Fruit fly (Drosophila melanogaster) whole organism, embryonic: ENCODE results near the gene gcm.

Source experiments
- Asciz ChIP-seq: fragments of 200-800 bp; sonication (Bioruptor generic); optimal IDR thresholded peaks from 2 replicates; lab custom pipeline; 2017; ENCODE audit warnings: missing biosample characterization, mild to moderate bottlenecking, missing genetic modification characterization, missing genetic modification reagents
- BEAF-32 ChIP-seq: fragments of 200-800 bp; sonication (Bioruptor generic); optimal IDR thresholded peaks from 3 replicates; lab custom pipeline; 2017; ENCODE audit warnings: missing biosample characterization, missing genetic modification characterization, mild to moderate bottlenecking, moderate library complexity, missing genetic modification reagents
- CG10147 ChIP-seq: fragments of 200-800 bp; sonication (Bioruptor generic); optimal IDR thresholded peaks from 2 replicates; lab custom pipeline; 2019; ENCODE audit warnings: missing biosample characterization, mild to moderate bottlenecking, missing genetic modification characterization, moderate library complexity
- CG10267 ChIP-seq: fragments of 200-800 bp; sonication (Bioruptor generic); optimal IDR thresholded peaks from 2 replicates; lab custom pipeline; 2018; ENCODE audit warnings: missing biosample characterization, mild to moderate bottlenecking, missing genetic modification characterization, moderate library complexity
- CG10366 ChIP-seq: fragments of 200-800 bp; sonication (Bioruptor generic); IDR thresholded peaks from 2 replicates; pipeline ENCODE4 v1.3.6; 2022; ENCODE audit warnings: missing biosample characterization, missing genetic modification characterization
- CG11560 ChIP-seq: fragments of 200-800 bp; sonication (Bioruptor generic); IDR thresholded peaks from 3 replicates; pipeline ENCODE4 v1.3.6; 2022; ENCODE audit warnings: missing biosample characterization, missing genetic modification characterization
- CG11723 ChIP-seq: fragments of 200-800 bp; sonication (Bioruptor generic); optimal IDR thresholded peaks from 2 replicates; lab custom pipeline; 2017; ENCODE audit warnings: missing biosample characterization, mild to moderate bottlenecking, missing genetic modification characterization
- CG12071 ChIP-seq: fragments of 200-800 bp; sonication (Bioruptor generic); optimal IDR thresholded peaks from 3 replicates; lab custom pipeline; 2018; ENCODE audit warnings: missing biosample characterization, mild to moderate bottlenecking, missing genetic modification characterization
- CG13287 ChIP-seq: fragments of 200-800 bp; sonication (Bioruptor generic); IDR thresholded peaks from 2 replicates; pipeline ENCODE4 v1.3.6; 2022; ENCODE audit warnings: missing biosample characterization, missing genetic modification characterization; ENCODE audit not compliant: partially characterized antibody
- CG14014 ChIP-seq: fragments of 200-800 bp; sonication (Bioruptor generic); IDR thresholded peaks from 2 replicates; pipeline ENCODE4 v1.3.6; 2022; ENCODE audit warnings: missing biosample characterization, missing genetic modification characterization
- CG14441 ChIP-seq: fragments of 200-800 bp; sonication (Bioruptor generic); IDR thresholded peaks from 2 replicates; pipeline ENCODE4 v1.3.6; 2022; ENCODE audit warnings: missing biosample characterization, missing genetic modification characterization
- CG14860 ChIP-seq: fragments of 200-800 bp; sonication (Bioruptor generic); IDR thresholded peaks from 3 replicates; pipeline ENCODE4 v1.3.6; 2022; ENCODE audit warnings: missing biosample characterization, missing genetic modification characterization; ENCODE audit not compliant: partially characterized antibody
- CG18476 ChIP-seq: fragments of 200-800 bp; sonication (Bioruptor generic); optimal IDR thresholded peaks from 2 replicates; lab custom pipeline; 2016; ENCODE audit warnings: missing biosample characterization, mild to moderate bottlenecking, missing genetic modification characterization
- CG31441 ChIP-seq: fragments of 200-800 bp; sonication (Bioruptor generic); IDR thresholded peaks from 2 replicates; pipeline ENCODE4 v1.3.6; 2022; ENCODE audit warnings: missing biosample characterization, missing genetic modification characterization
- CG32767 ChIP-seq: fragments of 200-800 bp; sonication (Bioruptor generic); IDR thresholded peaks from 2 replicates; pipeline ENCODE4 v1.3.6; 2022; ENCODE audit warnings: missing biosample characterization, missing genetic modification characterization
- CG43689 ChIP-seq: fragments of 200-800 bp; sonication (Bioruptor generic); IDR thresholded peaks from 2 replicates; pipeline ENCODE4 v1.3.6; 2022; ENCODE audit warnings: missing biosample characterization, missing genetic modification characterization
- CG6813 ChIP-seq: fragments of 200-800 bp; sonication (Bioruptor generic); optimal IDR thresholded peaks from 2 replicates; lab custom pipeline; 2017; ENCODE audit warnings: missing biosample characterization, missing genetic modification characterization, mild to moderate bottlenecking, moderate library complexity, missing genetic modification reagents
- CG8765 ChIP-seq: fragments of 200-800 bp; sonication (Bioruptor generic); IDR thresholded peaks from 2 replicates; pipeline ENCODE4 v1.3.6; 2022; ENCODE audit warnings: missing biosample characterization, missing genetic modification characterization
- CG9437 ChIP-seq: fragments of 200-800 bp; sonication (Bioruptor generic); optimal IDR thresholded peaks from 2 replicates; lab custom pipeline; 2018; ENCODE audit warnings: missing biosample characterization, mild to moderate bottlenecking, missing genetic modification characterization
- CG9932 ChIP-seq: fragments of 200-800 bp; sonication (Bioruptor generic); IDR thresholded peaks from 2 replicates; pipeline ENCODE4 v1.3.6; 2022; ENCODE audit warnings: missing biosample characterization, missing genetic modification characterization
- CTCF ChIP-seq: fragments of 200-800 bp; sonication (Bioruptor generic); optimal IDR thresholded peaks from 2 replicates; lab custom pipeline; 2017; ENCODE audit warnings: missing biosample characterization, mild to moderate bottlenecking, missing genetic modification characterization, moderate library complexity
- D ChIP-seq, 2 experiments: fragments of 200-800 bp in 1 of 2; fragments of >200 bp in 1 of 2; sonication (Bioruptor generic) in 1 of 2; optimal IDR thresholded peaks; 2 replicates in 1 of 2; 3 replicates in 1 of 2; lab custom pipeline; 2017; ENCODE audit warnings: mild to moderate bottlenecking in 1 of 2, missing biosample characterization in 1 of 2, missing genetic modification characterization in 1 of 2, missing genetic modification reagents in 1 of 2
- E2f1 ChIP-seq: fragments of 200-800 bp; sonication (Bioruptor generic); IDR thresholded peaks from 2 replicates; pipeline ENCODE4 v1.3.6; 2022; ENCODE audit warnings: missing biosample characterization, missing genetic modification characterization
- Fer3 ChIP-seq: fragments of 200-800 bp; sonication (Bioruptor generic); optimal IDR thresholded peaks from 2 replicates; lab custom pipeline; 2018; ENCODE audit warnings: missing biosample characterization, mild to moderate bottlenecking, missing genetic modification characterization, moderate library complexity
- Hey ChIP-seq: fragments of 200-800 bp; sonication (Bioruptor generic); optimal IDR thresholded peaks from 3 replicates; lab custom pipeline; 2018; ENCODE audit warnings: missing biosample characterization, mild to moderate bottlenecking, missing genetic modification characterization
- MTF-1 ChIP-seq: fragments of 200-800 bp; sonication (Bioruptor generic); optimal IDR thresholded peaks from 2 replicates; lab custom pipeline; 2018; ENCODE audit warnings: missing biosample characterization, mild to moderate bottlenecking, missing genetic modification characterization, borderline replicate concordance
- NfI ChIP-seq: fragments of 200-800 bp; sonication (Bioruptor generic); optimal IDR thresholded peaks from 3 replicates; lab custom pipeline; 2018; ENCODE audit warnings: missing biosample characterization, mild to moderate bottlenecking, missing genetic modification characterization, moderate library complexity
- Optix ChIP-seq: fragments of 200-800 bp; sonication (Bioruptor generic); IDR thresholded peaks from 3 replicates; pipeline ENCODE4 v1.3.6; 2022; ENCODE audit warnings: missing biosample characterization, missing genetic modification characterization
- Ptx1 ChIP-seq: fragments of 200-800 bp; sonication (Bioruptor generic); IDR thresholded peaks from 2 replicates; pipeline ENCODE4 v1.3.6; 2022; ENCODE audit warnings: missing biosample characterization, missing genetic modification characterization
- Sox102F ChIP-seq: fragments of 200-800 bp; sonication (Bioruptor generic); optimal IDR thresholded peaks from 2 replicates; lab custom pipeline; 2018; ENCODE audit warnings: missing biosample characterization, mild to moderate bottlenecking, missing genetic modification characterization, moderate library complexity
- ab ChIP-seq: fragments of 200-800 bp; sonication (Bioruptor generic); optimal IDR thresholded peaks from 2 replicates; lab custom pipeline; 2016; ENCODE audit warnings: missing biosample characterization, missing genetic modification characterization
- ash1 ChIP-seq: fragments of 200-800 bp; sonication (Bioruptor generic); optimal IDR thresholded peaks from 2 replicates; lab custom pipeline; 2018; ENCODE audit warnings: missing biosample characterization, mild to moderate bottlenecking, missing genetic modification characterization
- dan ChIP-seq: fragments of 200-800 bp; sonication (Bioruptor generic); IDR thresholded peaks from 2 replicates; pipeline ENCODE4 v1.3.6; 2022; ENCODE audit warnings: missing biosample characterization, missing genetic modification characterization
- dpn ChIP-seq, 2 experiments: fragments of 200-800 bp; sonication (Bioruptor generic); optimal IDR thresholded peaks; 3 replicates each; lab custom pipeline; 2016; ENCODE audit warnings: missing biosample characterization in 2 of 2, missing genetic modification characterization in 2 of 2
- dysf ChIP-seq: fragments of 200-800 bp; sonication (Bioruptor generic); IDR thresholded peaks from 3 replicates; pipeline ENCODE4 v1.3.6; 2022; ENCODE audit warnings: missing biosample characterization, missing genetic modification characterization
- gcm ChIP-seq: fragments of 200-800 bp; sonication (Bioruptor generic); optimal IDR thresholded peaks from 2 replicates; lab custom pipeline; 2019; ENCODE audit warnings: missing biosample characterization, mild to moderate bottlenecking, missing genetic modification characterization, moderate library complexity
- hb ChIP-seq: fragments of 200-800 bp; sonication (Bioruptor generic); IDR thresholded peaks from 3 replicates; pipeline ENCODE4 v1.3.6; 2022; ENCODE audit warnings: missing biosample characterization, missing genetic modification characterization; ENCODE audit not compliant: partially characterized antibody
- lbe ChIP-seq: fragments of 200-800 bp; sonication (Bioruptor generic); optimal IDR thresholded peaks from 2 replicates; lab custom pipeline; 2016; ENCODE audit warnings: missing biosample characterization, mild to moderate bottlenecking, missing genetic modification characterization
- lola ChIP-seq, 3 experiments: fragments of >200 bp in 2 of 3; fragments of 200-800 bp in 1 of 3; sonication (Bioruptor generic) in 1 of 3; optimal IDR thresholded peaks; 2 replicates each; lab custom pipeline; 2017 to 2019; ENCODE audit warnings: missing biosample characterization in 3 of 3, missing genetic modification characterization in 3 of 3, mild to moderate bottlenecking in 1 of 3, moderate library complexity in 1 of 3
- lov ChIP-seq, 2 experiments: fragments of 200-800 bp in 1 of 2; fragments of >200 bp in 1 of 2; sonication (Bioruptor generic) in 1 of 2; IDR thresholded peaks in 1 of 2; optimal IDR thresholded peaks in 1 of 2; 2 replicates in 1 of 2; 3 replicates in 1 of 2; pipeline versions ENCODE4 v1.3.6 to Lab custom; 2017 to 2022; ENCODE audit warnings: missing biosample characterization in 1 of 2, missing genetic modification characterization in 1 of 2
- onecut ChIP-seq: fragments of 200-800 bp; sonication (Bioruptor generic); IDR thresholded peaks from 2 replicates; pipeline ENCODE4 v1.3.6; 2022; ENCODE audit warnings: missing biosample characterization, missing genetic modification characterization
- pnt ChIP-seq: fragments of 200-800 bp; sonication (Bioruptor generic); optimal IDR thresholded peaks from 3 replicates; lab custom pipeline; 2016; ENCODE audit warnings: missing biosample characterization, missing genetic modification characterization
- pzg ChIP-seq: fragments of 200-800 bp; sonication (Bioruptor generic); optimal IDR thresholded peaks from 3 replicates; lab custom pipeline; 2018; ENCODE audit warnings: missing biosample characterization, mild to moderate bottlenecking, missing genetic modification characterization, moderate library complexity
- run ChIP-seq: fragments of 200-800 bp; sonication (Bioruptor generic); optimal IDR thresholded peaks from 3 replicates; lab custom pipeline; 2018; ENCODE audit warnings: missing biosample characterization, mild to moderate bottlenecking, missing genetic modification characterization
- sim ChIP-seq: fragments of 200-800 bp; sonication (Bioruptor generic); IDR thresholded peaks from 2 replicates; pipeline ENCODE4 v1.3.6; 2022; ENCODE audit warnings: missing biosample characterization, missing genetic modification characterization
- so ChIP-seq: fragments of 200-800 bp; sonication (Bioruptor generic); IDR thresholded peaks from 3 replicates; pipeline ENCODE4 v1.3.6; 2022; ENCODE audit warnings: missing biosample characterization, missing genetic modification characterization
- tgo ChIP-seq: fragments of 200-800 bp; sonication (Bioruptor generic); IDR thresholded peaks from 3 replicates; pipeline ENCODE4 v1.3.6; 2022; ENCODE audit warnings: missing biosample characterization, missing genetic modification characterization
- unpg ChIP-seq: fragments of 200-800 bp; sonication (Bioruptor generic); optimal IDR thresholded peaks from 3 replicates; lab custom pipeline; 2018; ENCODE audit warnings: missing biosample characterization, mild to moderate bottlenecking, missing genetic modification characterization, moderate library complexity
- zen ChIP-seq: fragments of 200-800 bp; sonication (Bioruptor generic); optimal IDR thresholded peaks from 3 replicates; lab custom pipeline; 2018; ENCODE audit warnings: missing biosample characterization, mild to moderate bottlenecking, missing genetic modification characterization, moderate library complexity

Gene gcm

DNA sequence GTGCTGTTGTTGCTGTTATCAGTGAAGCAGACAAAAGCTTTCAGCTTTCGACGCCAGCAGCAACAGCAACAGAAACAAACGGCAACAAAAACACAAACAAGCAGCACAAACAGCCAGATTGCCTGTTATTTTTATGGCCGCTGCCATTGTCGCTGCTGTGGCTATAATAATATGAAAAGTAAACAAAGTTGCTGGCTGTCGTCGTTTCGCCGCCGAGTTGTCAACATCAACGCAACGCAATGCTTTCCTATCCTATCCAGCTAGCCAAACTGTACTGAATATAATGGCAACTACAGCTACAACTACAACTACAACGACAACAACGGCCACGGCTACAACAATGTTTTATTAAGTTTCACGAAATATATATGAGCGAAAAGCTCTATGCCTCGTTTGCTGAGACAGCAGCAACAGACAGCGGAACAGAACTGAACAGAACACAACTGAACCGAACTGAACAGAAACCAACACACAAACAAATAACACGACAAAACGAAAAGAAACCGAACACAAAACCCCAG, 10.8 kb downstream of the gcm start (continued):
- peak; percentile 21 for TF ChIP-seq CTCF
- no peak for TF ChIP-seq CG9932
- no peak for TF ChIP-seq CG10366
- TF ChIP-seq dpn (GFP tag; optimal IDR thresholded peaks at IDR 0.05; lab: Kevin White, UChicago): no peak
- peak; percentile 68; the same call in 1 of the 2 replicates for TF ChIP-seq CG14014 (GFP tag; lab: Robert Waterston, UW)
- TF ChIP-seq CG32767: no peak
- TF ChIP-seq CG18476: no peak
- no peak for TF ChIP-seq CG13287 (GFP tag; lab: Robert Waterston, UW)
- no peak for TF ChIP-seq CG11560 (tag; lab: Robert Waterston, UW)
- TF ChIP-seq Optix: no peak
- TF ChIP-seq D (optimal IDR thresholded peaks at IDR 0.05; lab: Kevin White, UChicago): no peak
- TF ChIP-seq D (GFP tag; optimal IDR thresholded peaks at IDR 0.05; lab: Kevin White, UChicago): no peak
- no peak for TF ChIP-seq BEAF-32 (GFP tag; lab: Kevin White, UChicago)
- no peak for TF ChIP-seq Hey (tag; lab: Kevin White, UChicago)
- peak; percentile 22 for TF ChIP-seq MTF-1
- peak; percentile 31 for TF ChIP-seq CG10147 (GFP tag; lab: Kevin White, UChicago)
- TF ChIP-seq CG14860: no peak
- TF ChIP-seq ab: no peak
- no peak for TF ChIP-seq CG31441 (GFP tag; lab: Robert Waterston, UW)
- TF ChIP-seq pnt (GFP tag; lab: Kevin White, UChicago): no peak
- TF ChIP-seq unpg (GFP tag; lab: Kevin White, UChicago): peak; percentile 46
- no peak; the same call in 1 of the 2 replicates for TF ChIP-seq onecut (GFP tag; lab: Robert Waterston, UW)
- no peak for TF ChIP-seq CG8765 (GFP tag; lab: Robert Waterston, UW)
- peak; percentile 49 for TF ChIP-seq CG6813
- TF ChIP-seq Sox102F (GFP tag; lab: Kevin White, UChicago): no peak
- TF ChIP-seq lov (optimal IDR thresholded peaks at IDR 0.05; lab: Kevin White, UChicago): no peak
- TF ChIP-seq lov (GFP tag; IDR thresholded peaks at IDR 0.05; lab: Robert Waterston, UW): no peak
- TF ChIP-seq tgo (GFP tag; lab: Robert Waterston, UW): no peak
- no peak for TF ChIP-seq Ptx1 (GFP tag; lab: Robert Waterston, UW)
- TF ChIP-seq CG9437 (GFP tag; lab: Kevin White, UChicago): no peak
- no peak; the same call in 2 of the 3 replicates for TF ChIP-seq dysf (GFP tag; lab: Robert Waterston, UW)
- no peak for TF ChIP-seq pzg (GFP tag; lab: Kevin White, UChicago)
- TF ChIP-seq NfI: no peak
- no peak for TF ChIP-seq lbe
- peak; percentile 68 for TF ChIP-seq Asciz (GFP tag; lab: Kevin White, UChicago)
- no peak for TF ChIP-seq sim (GFP tag; lab: Robert Waterston, UW)
- no peak for TF ChIP-seq run (tag; lab: Kevin White, UChicago)
- no peak for TF ChIP-seq hb
- peak; percentile 34 for TF ChIP-seq CG11723
- peak; percentile 50; the same call in 2 of the 3 replicates for TF ChIP-seq so
- no peak for TF ChIP-seq Fer3
- no peak for TF ChIP-seq E2f1 (GFP tag; lab: Robert Waterston, UW)
- no peak for TF ChIP-seq CG43689 (GFP tag; lab: Robert Waterston, UW)
- no peak for TF ChIP-seq lola (GFP tag; optimal IDR thresholded peaks at IDR 0.05; lab: Kevin White, UChicago)
- no peak for TF ChIP-seq ash1 (GFP tag; lab: Kevin White, UChicago)
- no peak for TF ChIP-seq zen (tag; lab: Kevin White, UChicago)
- TF ChIP-seq CG14441 (GFP tag; lab: Robert Waterston, UW): no peak
- peak; percentile 39 for TF ChIP-seq gcm (GFP tag; lab: Kevin White, UChicago)
- TF ChIP-seq CG12071: peak; percentile 64
- TF ChIP-seq CG10267: no peak
- TF ChIP-seq dan: no peak
